Fruit fly (Drosophila melanogaster) whole organism, embryonic: ENCODE data around the gene Pink1.
A peak's percentile ranks its signal among the peaks of the same experiment; 100 is the strongest.

Source experiments
- BtbVII ChIP-seq: fragments of 200-800 bp; sonication (Bioruptor generic); optimal IDR thresholded peaks from 3 replicates; lab custom pipeline; 2017; ENCODE audit warnings: missing biosample characterization, mild to moderate bottlenecking, missing genetic modification characterization
- CG11723 ChIP-seq: fragments of 200-800 bp; sonication (Bioruptor generic); optimal IDR thresholded peaks from 2 replicates; lab custom pipeline; 2017; ENCODE audit warnings: missing biosample characterization, mild to moderate bottlenecking, missing genetic modification characterization
- CG12219 ChIP-seq: fragments of 200-800 bp; sonication (Bioruptor generic); optimal IDR thresholded peaks from 3 replicates; lab custom pipeline; 2018; ENCODE audit warnings: missing biosample characterization, mild to moderate bottlenecking, missing genetic modification characterization
- CG12659 ChIP-seq: fragments of 200-800 bp; sonication (Bioruptor generic); optimal IDR thresholded peaks from 3 replicates; lab custom pipeline; 2017; ENCODE audit warnings: mild to moderate bottlenecking, missing biosample characterization, missing genetic modification reagents, missing genetic modification characterization
- CG12942 ChIP-seq: fragments of 200-800 bp; sonication (Bioruptor generic); optimal IDR thresholded peaks from 3 replicates; lab custom pipeline; 2016; ENCODE audit warnings: missing biosample characterization, missing genetic modification characterization
- CG13296 ChIP-seq: fragments of 200-800 bp; sonication (Bioruptor generic); optimal IDR thresholded peaks from 3 replicates; lab custom pipeline; 2018; ENCODE audit warnings: missing biosample characterization, mild to moderate bottlenecking, missing genetic modification characterization
- CG14050 ChIP-seq: fragments of 200-800 bp; sonication (Bioruptor generic); IDR thresholded peaks from 3 replicates; pipeline ENCODE4 v1.3.6; 2022; ENCODE audit warnings: missing biosample characterization, missing genetic modification characterization
- CG14710 ChIP-seq: fragments of 200-800 bp; sonication (Bioruptor generic); optimal IDR thresholded peaks from 3 replicates; lab custom pipeline; 2019; ENCODE audit warnings: missing biosample characterization, mild to moderate bottlenecking, missing genetic modification characterization, moderate library complexity
- CG15269 ChIP-seq: fragments of 200-800 bp; sonication (Bioruptor generic); optimal IDR thresholded peaks from 2 replicates; lab custom pipeline; 2018; ENCODE audit warnings: missing biosample characterization, mild to moderate bottlenecking, missing genetic modification characterization, moderate library complexity
- CG16813 ChIP-seq: fragments of 200-800 bp; sonication (Bioruptor generic); IDR thresholded peaks from 3 replicates; pipeline ENCODE4 v1.3.6; 2022; ENCODE audit warnings: missing biosample characterization, missing genetic modification characterization; ENCODE audit not compliant: partially characterized antibody
- CG18011 ChIP-seq: fragments of 200-800 bp; sonication (Bioruptor generic); optimal IDR thresholded peaks from 2 replicates; lab custom pipeline; 2017; ENCODE audit warnings: missing biosample characterization, missing genetic modification characterization, mild to moderate bottlenecking, moderate library complexity, missing genotype
- CG2678 ChIP-seq: fragments of 200-800 bp; sonication (Bioruptor generic); optimal IDR thresholded peaks from 3 replicates; lab custom pipeline; 2019; ENCODE audit warnings: missing biosample characterization, mild to moderate bottlenecking, missing genetic modification characterization, moderate library complexity
- CG32767 ChIP-seq: fragments of 200-800 bp; sonication (Bioruptor generic); IDR thresholded peaks from 2 replicates; pipeline ENCODE4 v1.3.6; 2022; ENCODE audit warnings: missing biosample characterization, missing genetic modification characterization
- CG3407 ChIP-seq: fragments of 200-800 bp; sonication (Bioruptor generic); optimal IDR thresholded peaks from 2 replicates; lab custom pipeline; 2018; ENCODE audit warnings: missing biosample characterization, mild to moderate bottlenecking, missing genetic modification characterization
- CG3847 ChIP-seq: fragments of 200-800 bp; sonication (Bioruptor generic); IDR thresholded peaks from 2 replicates; pipeline ENCODE4 v1.3.6; 2022; ENCODE audit warnings: missing biosample characterization, missing genetic modification characterization
- CG4282 ChIP-seq: fragments of 200-800 bp; sonication (Bioruptor generic); optimal IDR thresholded peaks from 2 replicates; lab custom pipeline; 2016; ENCODE audit warnings: missing biosample characterization, missing genetic modification characterization
- CG4707 ChIP-seq: fragments of 200-800 bp; sonication (Bioruptor generic); optimal IDR thresholded peaks from 2 replicates; lab custom pipeline; 2018; ENCODE audit warnings: missing biosample characterization, mild to moderate bottlenecking, missing genetic modification characterization, moderate library complexity
- CG7271 ChIP-seq: fragments of 200-800 bp; sonication (Bioruptor generic); optimal IDR thresholded peaks from 2 replicates; lab custom pipeline; 2018; ENCODE audit warnings: missing biosample characterization, mild to moderate bottlenecking, missing genetic modification characterization, moderate library complexity
- CG8924 ChIP-seq: fragments of 200-800 bp; optimal IDR thresholded peaks from 3 replicates; lab custom pipeline; 2019; ENCODE audit warnings: missing biosample characterization, mild to moderate bottlenecking, missing genetic modification characterization, moderate library complexity
- CG9609 ChIP-seq: fragments of 200-800 bp; sonication (Bioruptor generic); optimal IDR thresholded peaks from 3 replicates; lab custom pipeline; 2016; ENCODE audit warnings: missing biosample characterization, missing genetic modification characterization
- CTCF ChIP-seq: fragments of 200-800 bp; sonication (Bioruptor generic); optimal IDR thresholded peaks from 2 replicates; lab custom pipeline; 2017; ENCODE audit warnings: missing biosample characterization, mild to moderate bottlenecking, missing genetic modification characterization, moderate library complexity
- D ChIP-seq, 2 experiments: fragments of 200-800 bp in 1 of 2; fragments of >200 bp in 1 of 2; sonication (Bioruptor generic) in 1 of 2; optimal IDR thresholded peaks; 2 replicates in 1 of 2; 3 replicates in 1 of 2; lab custom pipeline; 2017; ENCODE audit warnings: mild to moderate bottlenecking in 1 of 2, missing biosample characterization in 1 of 2, missing genetic modification characterization in 1 of 2, missing genetic modification reagents in 1 of 2
- Fer3 ChIP-seq: fragments of 200-800 bp; sonication (Bioruptor generic); optimal IDR thresholded peaks from 2 replicates; lab custom pipeline; 2018; ENCODE audit warnings: missing biosample characterization, mild to moderate bottlenecking, missing genetic modification characterization, moderate library complexity
- Gug ChIP-seq: fragments of 200-800 bp; sonication (Bioruptor generic); IDR thresholded peaks from 4 replicates; pipeline ENCODE4 v1.3.6; 2022; ENCODE audit warnings: missing biosample characterization, missing genetic modification characterization
- H2.0 ChIP-seq: fragments of 200-800 bp; sonication (Bioruptor generic); IDR thresholded peaks from 2 replicates; pipeline ENCODE4 v1.3.6; 2022; ENCODE audit warnings: missing biosample characterization, missing genetic modification characterization
- Lim3 ChIP-seq: fragments of 200-800 bp; sonication (Bioruptor generic); IDR thresholded peaks from 2 replicates; pipeline ENCODE4 v1.3.6; 2022; ENCODE audit warnings: missing biosample characterization, missing genetic modification characterization
- MBD-R2 ChIP-seq: fragments of 200-800 bp; sonication (Bioruptor generic); IDR thresholded peaks from 2 replicates; pipeline ENCODE4 v1.3.6; 2022; ENCODE audit warnings: missing biosample characterization, missing genetic modification characterization
- Mes4 ChIP-seq: fragments of 200-800 bp; sonication (Bioruptor generic); optimal IDR thresholded peaks from 2 replicates; lab custom pipeline; 2016; ENCODE audit warnings: missing biosample characterization, missing genetic modification characterization
- PHDP ChIP-seq: fragments of 200-800 bp; sonication (Bioruptor generic); optimal IDR thresholded peaks from 3 replicates; lab custom pipeline; 2018; ENCODE audit warnings: missing biosample characterization, mild to moderate bottlenecking, missing genetic modification characterization, moderate library complexity
- Sry-β ChIP-seq: fragments of 200-800 bp; sonication (Bioruptor generic); optimal IDR thresholded peaks from 2 replicates; lab custom pipeline; 2018; ENCODE audit warnings: missing biosample characterization, mild to moderate bottlenecking, missing genetic modification characterization, moderate library complexity
- TFAM ChIP-seq: fragments of 200-800 bp; sonication (Bioruptor generic); optimal IDR thresholded peaks from 2 replicates; lab custom pipeline; 2017; ENCODE audit warnings: missing biosample characterization, missing genetic modification characterization, inconsistent platforms
- abd-A ChIP-seq: fragments of 200-800 bp; sonication (Bioruptor generic); optimal IDR thresholded peaks from 3 replicates; lab custom pipeline; 2019; ENCODE audit warnings: missing biosample characterization, mild to moderate bottlenecking, missing genetic modification characterization, moderate library complexity
- bigmax ChIP-seq: fragments of 200-800 bp; sonication (Bioruptor generic); optimal IDR thresholded peaks from 2 replicates; lab custom pipeline; 2018; ENCODE audit warnings: missing biosample characterization, mild to moderate bottlenecking, missing genetic modification characterization
- chm ChIP-seq: fragments of 200-800 bp; sonication (Bioruptor generic); IDR thresholded peaks from 2 replicates; pipeline ENCODE4 v1.3.6; 2022; ENCODE audit warnings: missing biosample characterization, missing genetic modification characterization
- eyg ChIP-seq: fragments of 200-800 bp; sonication (Bioruptor generic); optimal IDR thresholded peaks from 3 replicates; lab custom pipeline; 2016; ENCODE audit warnings: missing biosample characterization, missing genetic modification characterization
- fd96Cb ChIP-seq: fragments of 200-800 bp; sonication (Bioruptor generic); optimal IDR thresholded peaks from 2 replicates; lab custom pipeline; 2018; ENCODE audit warnings: missing biosample characterization, mild to moderate bottlenecking, missing genetic modification characterization, moderate library complexity
- gem ChIP-seq: fragments of 200-800 bp; sonication (Bioruptor generic); optimal IDR thresholded peaks from 2 replicates; lab custom pipeline; 2019; ENCODE audit warnings: missing biosample characterization, mild to moderate bottlenecking, missing genetic modification characterization, moderate library complexity
- hb ChIP-seq: fragments of 200-800 bp; sonication (Bioruptor generic); IDR thresholded peaks from 3 replicates; pipeline ENCODE4 v1.3.6; 2022; ENCODE audit warnings: missing biosample characterization, missing genetic modification characterization; ENCODE audit not compliant: partially characterized antibody
- ind ChIP-seq: fragments of 200-800 bp; sonication (Bioruptor generic); optimal IDR thresholded peaks from 3 replicates; lab custom pipeline; 2016; ENCODE audit warnings: missing biosample characterization, missing genetic modification characterization
- kah ChIP-seq: fragments of 200-800 bp; sonication (Bioruptor generic); optimal IDR thresholded peaks from 2 replicates; lab custom pipeline; 2018; ENCODE audit warnings: missing biosample characterization, mild to moderate bottlenecking, missing genetic modification characterization
- mirr ChIP-seq: fragments of 200-800 bp; sonication (Bioruptor generic); optimal IDR thresholded peaks from 3 replicates; lab custom pipeline; 2018; ENCODE audit warnings: missing biosample characterization, mild to moderate bottlenecking, missing genetic modification characterization
- org-1 ChIP-seq: fragments of 200-800 bp; sonication (Bioruptor generic); optimal IDR thresholded peaks from 2 replicates; lab custom pipeline; 2017; ENCODE audit warnings: missing biosample characterization, missing genetic modification characterization
- ro ChIP-seq: fragments of 200-800 bp; sonication (Bioruptor generic); IDR thresholded peaks from 2 replicates; pipeline ENCODE4 v1.3.6; 2022; ENCODE audit warnings: missing biosample characterization, missing genetic modification characterization
- row ChIP-seq: fragments of 200-800 bp; sonication (Bioruptor generic); IDR thresholded peaks from 3 replicates; pipeline ENCODE4 v1.3.6; 2022; ENCODE audit warnings: missing biosample characterization, missing genetic modification characterization
- seq ChIP-seq: fragments of 200-800 bp; sonication (Bioruptor generic); IDR thresholded peaks from 2 replicates; pipeline ENCODE4 v1.3.6; 2022; ENCODE audit warnings: missing biosample characterization, missing genetic modification characterization
- sr ChIP-seq: fragments of 200-800 bp; sonication (Bioruptor generic); IDR thresholded peaks from 3 replicates; pipeline ENCODE4 v1.3.6; 2022; ENCODE audit warnings: missing biosample characterization, missing genetic modification characterization
- twi ChIP-seq: fragments of 200-800 bp; optimal IDR thresholded peaks from 2 replicates; lab custom pipeline; 2019; ENCODE audit warnings: missing biosample characterization, mild to moderate bottlenecking, missing genetic modification characterization, moderate library complexity
- usp ChIP-seq: fragments of >200 bp; optimal IDR thresholded peaks from 2 replicates; lab custom pipeline; 2017; ENCODE audit warnings: missing biosample characterization, missing genetic modification characterization
- wdn ChIP-seq: fragments of 200-800 bp; sonication (Bioruptor generic); IDR thresholded peaks from 2 replicates; pipeline ENCODE4 v1.3.6; 2022; ENCODE audit warnings: missing biosample characterization, missing genetic modification characterization
- yki ChIP-seq: fragments of >200 bp; optimal IDR thresholded peaks from 3 replicates; lab custom pipeline; 2018

Pink1 gene

dm6 chrX:6673637-6674487 lies 9.7 kb upstream of the Pink1 start, which contains the start of the genes CG3198 and Mcm6 (continued):
- TF ChIP-seq CG8924 (tag; lab: Kevin White, UChicago) (no peak), CG32767 (GFP tag; lab: Robert Waterston, UW) (no peak), Gug (GFP tag; lab: Robert Waterston, UW) (no peak), CG2678 (tag; lab: Kevin White, UChicago) (no peak), Fer3 (tag; lab: Kevin White, UChicago) (no peak), org-1 (GFP tag; lab: Kevin White, UChicago) (no peak), CG9609 (no peak), CG12219 (GFP tag; lab: Kevin White, UChicago) (no peak), gem (no peak), bigmax (GFP tag; lab: Kevin White, UChicago) (no peak), TFAM (no peak), Mes4 (no peak), ind (GFP tag; lab: Kevin White, UChicago) (no peak), CTCF (GFP tag; lab: Kevin White, UChicago) (no peak), usp (GFP tag; lab: Kevin White, UChicago) (no peak), eyg (GFP tag; lab: Kevin White, UChicago) (no peak), MBD-R2 (GFP tag; lab: Robert Waterston, UW) (peak; percentile 43), CG3407 (GFP tag; lab: Kevin White, UChicago) (no peak), mirr (GFP tag; lab: Kevin White, UChicago) (no peak), CG11723 (GFP tag; lab: Kevin White, UChicago) (no peak), row (peak; percentile 65), D (optimal IDR thresholded peaks at IDR 0.05; lab: Kevin White, UChicago) (no peak), D (GFP tag; optimal IDR thresholded peaks at IDR 0.05; lab: Kevin White, UChicago) (no peak), CG18011 (GFP tag; lab: Kevin White, UChicago) (no peak), CG16813 (GFP tag; lab: Robert Waterston, UW) (peak; percentile 54), CG13296 (GFP tag; lab: Kevin White, UChicago) (no peak), twi (tag; lab: Kevin White, UChicago) (no peak), chm (GFP tag; lab: Robert Waterston, UW) (no peak), Lim3 (GFP tag; lab: Robert Waterston, UW) (no peak), CG15269 (tag; lab: Kevin White, UChicago) (no peak), CG12659 (GFP tag; lab: Kevin White, UChicago) (no peak), ro (GFP tag; lab: Robert Waterston, UW) (no peak), PHDP (no peak), yki (no peak), CG14710 (tag; lab: Kevin White, UChicago) (peak; percentile 67), Sry-β (GFP tag; lab: Kevin White, UChicago) (no peak), CG7271 (tag; lab: Kevin White, UChicago) (no peak), sr (GFP tag; lab: Robert Waterston, UW) (peak; percentile 62; the same call in 2 of the 3 replicates), kah (GFP tag; lab: Kevin White, UChicago) (no peak), hb (GFP tag; lab: Robert Waterston, UW) (no peak), wdn (no peak), CG4282 (GFP tag; lab: Kevin White, UChicago) (no peak), CG3847 (GFP tag; lab: Robert Waterston, UW) (peak; percentile 66), BtbVII (GFP tag; lab: Kevin White, UChicago) (no peak), H2.0 (GFP tag; lab: Robert Waterston, UW) (no peak), seq (GFP tag; lab: Robert Waterston, UW) (no peak), abd-A (no peak), CG14050 (GFP tag; lab: Robert Waterston, UW) (no peak), CG12942 (GFP tag; lab: Kevin White, UChicago) (no peak), fd96Cb (no peak), CG4707 (GFP tag; lab: Kevin White, UChicago) (no peak)
